Fruit fly (Drosophila melanogaster) whole organism: ENCODE results near the gene Kebab.

Source experiments
- Dll ChIP-seq: fragments of >200 bp; optimal IDR thresholded peaks from 2 replicates; lab custom pipeline; 2017
- EcR ChIP-seq, 2 experiments: fragments of >200 bp; optimal IDR thresholded peaks; 2 replicates each; lab custom pipeline; 2017; ENCODE audit warnings: missing biosample characterization in 2 of 2, missing genetic modification characterization in 2 of 2, missing genetic modification reagents in 2 of 2
- psq ChIP-seq: fragments of >200 bp; optimal IDR thresholded peaks from 2 replicates; lab custom pipeline; 2017

dm6 chr2L:2031522-2031921 is 13.8 kb upstream of the Kebab start:
- no peak for TF ChIP-seq psq (lab: Kevin White, UChicago)
- no peak for TF ChIP-seq Dll (lab: Kevin White, UChicago)
- TF ChIP-seq EcR (GFP tag; optimal IDR thresholded peaks at IDR 0.05; lab: Kevin White, UChicago): no peak
